Fruit fly (Drosophila melanogaster) whole organism, embryonic: ENCODE measurements around the gene Frmd5.
A peak's percentile ranks its signal among the peaks of the same experiment; 100 is the strongest.

Experiments
- Ada2b ChIP-seq: fragments of 200-800 bp; sonication (Bioruptor generic); IDR thresholded peaks from 2 replicates; pipeline ENCODE4 v1.3.6; 2022; ENCODE audit warnings: missing biosample characterization, missing genetic modification characterization
- Aef1 ChIP-seq: fragments of 200-800 bp; sonication (Bioruptor generic); IDR thresholded peaks from 3 replicates; pipeline ENCODE4 v1.3.6; 2022; ENCODE audit warnings: missing biosample characterization, missing genetic modification characterization
- Antp ChIP-seq: fragments of 200-800 bp; sonication (Bioruptor generic); optimal IDR thresholded peaks from 3 replicates; lab custom pipeline; 2016; ENCODE audit warnings: missing biosample characterization, missing genetic modification characterization
- B-H1 ChIP-seq: fragments of 200-800 bp; sonication (Bioruptor generic); IDR thresholded peaks from 3 replicates; pipeline ENCODE4 v1.3.6; 2022; ENCODE audit warnings: missing biosample characterization, missing genetic modification characterization
- Blimp-1 ChIP-seq: fragments of 200-800 bp; sonication (Bioruptor generic); optimal IDR thresholded peaks from 3 replicates; lab custom pipeline; 2018; ENCODE audit warnings: missing biosample characterization, missing genetic modification characterization, mild to moderate bottlenecking, moderate library complexity, missing genetic modification reagents
- CG10321 ChIP-seq: fragments of 200-800 bp; sonication (Bioruptor generic); IDR thresholded peaks from 2 replicates; pipeline ENCODE4 v1.3.6; 2022; ENCODE audit warnings: missing biosample characterization, missing genetic modification characterization
- CG12219 ChIP-seq: fragments of 200-800 bp; sonication (Bioruptor generic); optimal IDR thresholded peaks from 3 replicates; lab custom pipeline; 2018; ENCODE audit warnings: missing biosample characterization, mild to moderate bottlenecking, missing genetic modification characterization
- CG13424 ChIP-seq: fragments of 200-800 bp; sonication (Bioruptor generic); optimal IDR thresholded peaks from 2 replicates; lab custom pipeline; 2019; ENCODE audit warnings: missing biosample characterization, mild to moderate bottlenecking, missing genetic modification characterization, moderate library complexity
- CG14014 ChIP-seq: fragments of 200-800 bp; sonication (Bioruptor generic); IDR thresholded peaks from 2 replicates; pipeline ENCODE4 v1.3.6; 2022; ENCODE audit warnings: missing biosample characterization, missing genetic modification characterization
- CG17328 ChIP-seq: fragments of 200-800 bp; sonication (Bioruptor generic); IDR thresholded peaks from 2 replicates; pipeline ENCODE4 v1.3.6; 2022; ENCODE audit warnings: missing biosample characterization, missing genetic modification characterization
- CG17359 ChIP-seq: fragments of 200-800 bp; sonication (Bioruptor generic); optimal IDR thresholded peaks from 3 replicates; lab custom pipeline; 2018; ENCODE audit warnings: missing biosample characterization, mild to moderate bottlenecking, missing genetic modification characterization, moderate library complexity
- CG17802 ChIP-seq: fragments of 200-800 bp; sonication (Bioruptor generic); optimal IDR thresholded peaks from 2 replicates; lab custom pipeline; 2018; ENCODE audit warnings: missing biosample characterization, mild to moderate bottlenecking, missing genetic modification characterization, moderate library complexity
- CG18764 ChIP-seq: fragments of 200-800 bp; sonication (Bioruptor generic); optimal IDR thresholded peaks from 3 replicates; lab custom pipeline; 2016; ENCODE audit warnings: missing biosample characterization, missing genetic modification characterization
- CG2129 ChIP-seq: fragments of 200-800 bp; sonication (Bioruptor generic); IDR thresholded peaks from 2 replicates; pipeline ENCODE4 v1.3.6; 2022; ENCODE audit warnings: missing biosample characterization, missing genetic modification characterization; ENCODE audit not compliant: partially characterized antibody
- CG30403 ChIP-seq: fragments of 200-800 bp; sonication (Bioruptor generic); optimal IDR thresholded peaks from 3 replicates; lab custom pipeline; 2016; ENCODE audit warnings: missing biosample characterization, missing genetic modification characterization
- CG3281 ChIP-seq: fragments of 200-800 bp; sonication (Bioruptor generic); optimal IDR thresholded peaks from 3 replicates; lab custom pipeline; 2017; ENCODE audit warnings: missing biosample characterization, mild to moderate bottlenecking, missing genetic modification characterization
- CG34376 ChIP-seq: fragments of 200-800 bp; sonication (Bioruptor generic); optimal IDR thresholded peaks from 2 replicates; lab custom pipeline; 2018; ENCODE audit warnings: missing biosample characterization, mild to moderate bottlenecking, missing genetic modification characterization
- CG3838 ChIP-seq: fragments of 200-800 bp; sonication (Bioruptor generic); optimal IDR thresholded peaks from 3 replicates; lab custom pipeline; 2016; ENCODE audit warnings: missing biosample characterization, missing genetic modification characterization
- CG42726 ChIP-seq: fragments of 200-800 bp; sonication (Bioruptor generic); IDR thresholded peaks from 2 replicates; pipeline ENCODE4 v1.3.6; 2022; ENCODE audit warnings: missing biosample characterization, missing genetic modification characterization; ENCODE audit not compliant: partially characterized antibody
- CG4820 ChIP-seq: fragments of 200-800 bp; sonication (Bioruptor generic); optimal IDR thresholded peaks from 3 replicates; lab custom pipeline; 2016; ENCODE audit warnings: missing biosample characterization, missing genetic modification characterization
- CG6272 ChIP-seq: fragments of 200-800 bp; sonication (Bioruptor generic); IDR thresholded peaks from 2 replicates; pipeline ENCODE4 v1.3.6; 2022; ENCODE audit warnings: missing biosample characterization, missing genetic modification characterization
- CG7271 ChIP-seq: fragments of 200-800 bp; sonication (Bioruptor generic); optimal IDR thresholded peaks from 2 replicates; lab custom pipeline; 2018; ENCODE audit warnings: missing biosample characterization, mild to moderate bottlenecking, missing genetic modification characterization, moderate library complexity
- Eip74EF ChIP-seq, 2 experiments: fragments of 200-800 bp in 1 of 2; fragments of >200 bp in 1 of 2; sonication (Bioruptor generic) in 1 of 2; optimal IDR thresholded peaks; 2 replicates each; lab custom pipeline; 2017 to 2019; ENCODE audit warnings: missing biosample characterization in 2 of 2, missing genetic modification characterization in 2 of 2, mild to moderate bottlenecking in 1 of 2, moderate library complexity in 1 of 2
- Hsf ChIP-seq: fragments of 200-800 bp; sonication (Bioruptor generic); optimal IDR thresholded peaks from 3 replicates; lab custom pipeline; 2016; ENCODE audit warnings: missing biosample characterization, missing genetic modification characterization
- Lim3 ChIP-seq: fragments of 200-800 bp; sonication (Bioruptor generic); IDR thresholded peaks from 2 replicates; pipeline ENCODE4 v1.3.6; 2022; ENCODE audit warnings: missing biosample characterization, missing genetic modification characterization
- Meics ChIP-seq: fragments of 200-800 bp; sonication (Bioruptor generic); optimal IDR thresholded peaks from 2 replicates; lab custom pipeline; 2017; ENCODE audit warnings: missing biosample characterization, mild to moderate bottlenecking, missing genetic modification characterization
- Sin3A ChIP-seq: fragments of >200 bp; optimal IDR thresholded peaks from 2 replicates; lab custom pipeline; 2018
- Spps ChIP-seq: fragments of 200-800 bp; sonication (Bioruptor generic); optimal IDR thresholded peaks from 2 replicates; lab custom pipeline; 2018; ENCODE audit warnings: missing biosample characterization, mild to moderate bottlenecking, missing genetic modification characterization
- Taf1 ChIP-seq: fragments of 200-800 bp; sonication (Bioruptor generic); IDR thresholded peaks from 2 replicates; pipeline ENCODE4 v1.3.6; 2022; ENCODE audit warnings: missing biosample characterization, missing genetic modification characterization
- al ChIP-seq: fragments of 200-800 bp; sonication (Bioruptor generic); IDR thresholded peaks from 2 replicates; pipeline ENCODE4 v1.3.6; 2022; ENCODE audit warnings: missing biosample characterization, missing genetic modification characterization
- ase ChIP-seq: fragments of 200-800 bp; sonication (Bioruptor generic); IDR thresholded peaks from 3 replicates; pipeline ENCODE4 v1.3.6; 2022; ENCODE audit warnings: missing biosample characterization, missing genetic modification characterization
- btn ChIP-seq: fragments of 200-800 bp; sonication (Bioruptor generic); optimal IDR thresholded peaks from 2 replicates; lab custom pipeline; 2016; ENCODE audit warnings: missing biosample characterization, missing genetic modification characterization
- cad ChIP-seq: fragments of >200 bp; optimal IDR thresholded peaks from 2 replicates; lab custom pipeline; 2017; ENCODE audit warnings: missing biosample characterization, missing genetic modification characterization
- chif ChIP-seq, 2 experiments: fragments of 200-800 bp; sonication (Bioruptor generic); optimal IDR thresholded peaks; 3 replicates each; lab custom pipeline; 2016; ENCODE audit warnings: missing biosample characterization in 2 of 2, missing genetic modification characterization in 2 of 2
- chm ChIP-seq: fragments of 200-800 bp; sonication (Bioruptor generic); IDR thresholded peaks from 2 replicates; pipeline ENCODE4 v1.3.6; 2022; ENCODE audit warnings: missing biosample characterization, missing genetic modification characterization
- disco-r ChIP-seq: fragments of 200-800 bp; sonication (Bioruptor generic); optimal IDR thresholded peaks from 2 replicates; lab custom pipeline; 2016; ENCODE audit warnings: missing biosample characterization, missing genetic modification characterization
- ewg ChIP-seq: fragments of 200-800 bp; sonication (Bioruptor generic); optimal IDR thresholded peaks from 3 replicates; lab custom pipeline; 2017; ENCODE audit warnings: mild to moderate bottlenecking, missing biosample characterization, missing genetic modification reagents, missing genetic modification characterization
- fu2 ChIP-seq: fragments of 200-800 bp; sonication (Bioruptor generic); optimal IDR thresholded peaks from 2 replicates; lab custom pipeline; 2016; ENCODE audit warnings: missing biosample characterization, missing genetic modification characterization
- ken ChIP-seq: fragments of 200-800 bp; sonication (Bioruptor generic); IDR thresholded peaks from 3 replicates; pipeline ENCODE4 v1.3.6; 2022; ENCODE audit warnings: missing biosample characterization, missing genetic modification characterization
- peb ChIP-seq: fragments of 200-800 bp; sonication (Bioruptor generic); IDR thresholded peaks from 2 replicates; pipeline ENCODE4 v1.3.6; 2022; ENCODE audit warnings: missing biosample characterization, missing genetic modification characterization
- pfk ChIP-seq: fragments of 200-800 bp; sonication (Bioruptor generic); optimal IDR thresholded peaks from 2 replicates; lab custom pipeline; 2018; ENCODE audit warnings: missing biosample characterization, mild to moderate bottlenecking, missing genetic modification characterization, moderate library complexity
- pzg ChIP-seq: fragments of 200-800 bp; sonication (Bioruptor generic); optimal IDR thresholded peaks from 3 replicates; lab custom pipeline; 2018; ENCODE audit warnings: missing biosample characterization, mild to moderate bottlenecking, missing genetic modification characterization, moderate library complexity
- run ChIP-seq: fragments of 200-800 bp; sonication (Bioruptor generic); optimal IDR thresholded peaks from 3 replicates; lab custom pipeline; 2018; ENCODE audit warnings: missing biosample characterization, mild to moderate bottlenecking, missing genetic modification characterization
- seq ChIP-seq: fragments of 200-800 bp; sonication (Bioruptor generic); IDR thresholded peaks from 2 replicates; pipeline ENCODE4 v1.3.6; 2022; ENCODE audit warnings: missing biosample characterization, missing genetic modification characterization
- sob ChIP-seq: fragments of 200-800 bp; sonication (Bioruptor generic); IDR thresholded peaks from 2 replicates; pipeline ENCODE4 v1.3.6; 2022; ENCODE audit warnings: missing biosample characterization, missing genetic modification characterization
- unc-4 ChIP-seq: fragments of 200-800 bp; sonication (Bioruptor generic); IDR thresholded peaks from 2 replicates; pipeline ENCODE4 v1.3.6; 2022; ENCODE audit warnings: missing biosample characterization, missing genetic modification characterization; ENCODE audit not compliant: partially characterized antibody
- usp ChIP-seq: fragments of >200 bp; optimal IDR thresholded peaks from 2 replicates; lab custom pipeline; 2017; ENCODE audit warnings: missing biosample characterization, missing genetic modification characterization
- vfl ChIP-seq: fragments of 200-800 bp; sonication (Bioruptor generic); optimal IDR thresholded peaks from 2 replicates; lab custom pipeline; 2016; ENCODE audit warnings: missing biosample characterization, missing genetic modification characterization
- vvl ChIP-seq: fragments of 200-800 bp; sonication (Bioruptor generic); IDR thresholded peaks from 2 replicates; pipeline ENCODE4 v1.3.6; 2022; ENCODE audit warnings: missing biosample characterization, missing genetic modification characterization
- z ChIP-seq: fragments of 200-800 bp; sonication (Bioruptor generic); IDR thresholded peaks from 3 replicates; pipeline ENCODE4 v1.3.6; 2022; ENCODE audit warnings: missing biosample characterization, missing genetic modification characterization
- zf30C ChIP-seq: fragments of 200-800 bp; sonication (Bioruptor generic); optimal IDR thresholded peaks from 3 replicates; lab custom pipeline; 2018; ENCODE audit warnings: missing biosample characterization, mild to moderate bottlenecking, missing genetic modification characterization

Frmd5 gene

dm6 chr2L:10334854-10335277, 9.4 kb upstream of the Frmd5 start (continued):
- no peak for TF ChIP-seq CG10321 (GFP tag; lab: Robert Waterston, UW)
- peak; percentile 56; the same call in 1 of the 2 replicates for TF ChIP-seq CG14014
- no peak for TF ChIP-seq z
- TF ChIP-seq B-H1 (GFP tag; lab: Robert Waterston, UW), result no peak
- TF ChIP-seq pzg (GFP tag; lab: Kevin White, UChicago), result peak; percentile 58
- no peak for TF ChIP-seq peb (GFP tag; lab: Robert Waterston, UW)
- TF ChIP-seq Antp (GFP tag; lab: Kevin White, UChicago), result peak; percentile 20
- peak; percentile 2 for TF ChIP-seq CG4820 (GFP tag; lab: Kevin White, UChicago)
- TF ChIP-seq Aef1 (GFP tag; lab: Robert Waterston, UW), result no peak
- peak; percentile 56 for TF ChIP-seq CG13424 (tag; lab: Kevin White, UChicago)
- no peak for TF ChIP-seq seq
- 0 out of 2 replicates have a peak, but pooled peaks have one; percentile 24 for TF ChIP-seq Taf1
- no peak for TF ChIP-seq usp (GFP tag; lab: Kevin White, UChicago)
- TF ChIP-seq zf30C (GFP tag; lab: Kevin White, UChicago), result no peak
- TF ChIP-seq Hsf, result peak; percentile 44
- no peak for TF ChIP-seq Ada2b (GFP tag; lab: Robert Waterston, UW)
- peak; percentile 28; the same call in 1 of the 2 replicates for TF ChIP-seq CG42726 (GFP tag; lab: Robert Waterston, UW)
- peak; percentile 78 for TF ChIP-seq pfk (GFP tag; lab: Kevin White, UChicago)
- TF ChIP-seq chm (GFP tag; lab: Robert Waterston, UW), result no peak; the same call in 1 of the 2 replicates
- peak; percentile 53 for TF ChIP-seq CG17328 (GFP tag; lab: Robert Waterston, UW)
- no peak for TF ChIP-seq CG6272
- TF ChIP-seq sob (GFP tag; lab: Robert Waterston, UW), result peak; percentile 72; the same call in 1 of the 2 replicates
- TF ChIP-seq ken (GFP tag; lab: Robert Waterston, UW), result no peak
- TF ChIP-seq unc-4 (GFP tag; lab: Robert Waterston, UW), result peak; percentile 67
- TF ChIP-seq CG2129 (GFP tag; lab: Robert Waterston, UW), result no peak
- no peak for TF ChIP-seq Blimp-1
- TF ChIP-seq Sin3A (lab: Kevin White, UChicago), result no peak
- peak; percentile 59 for TF ChIP-seq CG17359 (tag; lab: Kevin White, UChicago)
- TF ChIP-seq Spps (tag; lab: Kevin White, UChicago), result peak; percentile 43

- TF ChIP-seq CG3281 (GFP tag; lab: Kevin White, UChicago) (peak; percentile 26), CG12219 (GFP tag; lab: Kevin White, UChicago) (no peak), seq (no peak), btn (no peak), Meics (peak; percentile 25), al (GFP tag; lab: Robert Waterston, UW) (0 out of 2 replicates have a peak, but pooled peaks have one; percentile 21), CG30403 (GFP tag; lab: Kevin White, UChicago) (peak; percentile 55), CG18764 (peak; percentile 5), ewg (GFP tag; lab: Kevin White, UChicago) (no peak), run (tag; lab: Kevin White, UChicago) (no peak), chif (GFP tag; optimal IDR thresholded peaks at IDR 0.05; lab: Kevin White, UChicago) (peak in 1 of 2 experiments; percentile 24), CG7271 (tag; lab: Kevin White, UChicago) (no peak), vfl (GFP tag; lab: Kevin White, UChicago) (no peak), cad (no peak), Lim3 (GFP tag; lab: Robert Waterston, UW) (no peak), vvl (peak; percentile 75), disco-r (GFP tag; lab: Kevin White, UChicago) (no peak), CG17802 (peak; percentile 91), Eip74EF (GFP tag; optimal IDR thresholded peaks at IDR 0.05; lab: Kevin White, UChicago) (peak in 1 of 2 experiments; percentile 94), fu2 (GFP tag; lab: Kevin White, UChicago) (no peak), ase (no peak), CG3838 (GFP tag; lab: Kevin White, UChicago) (no peak), CG34376 (peak; percentile 71), Hsf (peak; percentile 36)
Measured at dm6 chr2L:10339212-10339721, 5.0 kb upstream of the Frmd5 start, which contains the start of gene SamDC. TSS of gene SamDC (plus strand) at chr2L:10339457.
